1 fruit fly cellular context compared by ENCODE assay signal in genomic region chr3R:26724977-26725612, dm6.
TF ChIP-seq lines count a peak whose summit lies in the region.

CG6420 (minus strand) TSS chr3R:26725216.

TF ChIP-seq in whole organism, embryonic, 481 proteins besides CTCF, POLR2A, EP300 and RAD21 (continued from another document and continues in another):
- TF ChIP-seq Nf-YC (tag; optimal IDR thresholded peaks at IDR 0.05; lab: Kevin White, UChicago) (peak; percentile 65), CG2116 (GFP tag; optimal IDR thresholded peaks at IDR 0.05; lab: Kevin White, UChicago) (peak; percentile 29), CG8290 (GFP tag; optimal IDR thresholded peaks at IDR 0.05; lab: Kevin White, UChicago) (no peak), CG8290 (tag; optimal IDR thresholded peaks at IDR 0.05; lab: Kevin White, UChicago) (no peak), CG6254 (GFP tag; optimal IDR thresholded peaks at IDR 0.05; lab: Kevin White, UChicago) (no peak), CG4854 (GFP tag; optimal IDR thresholded peaks at IDR 0.05; lab: Kevin White, UChicago) (no peak), dan (GFP tag; IDR thresholded peaks at IDR 0.05; lab: Robert Waterston, UW) (no peak), so (GFP tag; IDR thresholded peaks at IDR 0.05; lab: Robert Waterston, UW) (no peak), CG15073 (GFP tag; optimal IDR thresholded peaks at IDR 0.05; lab: Kevin White, UChicago) (no peak), ase (GFP tag; IDR thresholded peaks at IDR 0.05; lab: Robert Waterston, UW) (no peak), Rx (GFP tag; IDR thresholded peaks at IDR 0.05; lab: Robert Waterston, UW) (no peak), CG15514 (GFP tag; optimal IDR thresholded peaks at IDR 0.05; lab: Kevin White, UChicago) (peak; percentile 18), ems (GFP tag; optimal IDR thresholded peaks at IDR 0.05; lab: Kevin White, UChicago) (no peak), CG14667 (GFP tag; IDR thresholded peaks at IDR 0.05; lab: Robert Waterston, UW) (no peak), CG10565 (GFP tag; optimal IDR thresholded peaks at IDR 0.05; lab: Kevin White, UChicago) (no peak), Hmx (GFP tag; optimal IDR thresholded peaks at IDR 0.05; lab: Kevin White, UChicago) (no peak), CG42726 (GFP tag; IDR thresholded peaks at IDR 0.05; lab: Robert Waterston, UW; ENCODE audit: partially characterized antibody) (peak; percentile 90), CG16813 (GFP tag; IDR thresholded peaks at IDR 0.05; lab: Robert Waterston, UW; ENCODE audit: partially characterized antibody) (peak; percentile 88), CG14710 (tag; optimal IDR thresholded peaks at IDR 0.05; lab: Kevin White, UChicago) (peak; percentile 41), CG7839 (tag; optimal IDR thresholded peaks at IDR 0.05; lab: Kevin White, UChicago) (no peak), Myb (GFP tag; optimal IDR thresholded peaks at IDR 0.05; lab: Kevin White, UChicago) (no peak), hth (optimal IDR thresholded peaks at IDR 0.05; lab: Kevin White, UChicago) (no peak), Pdp1 (GFP tag; optimal IDR thresholded peaks at IDR 0.05; lab: Kevin White, UChicago) (peak in 1 of 2 experiments; percentile 51), sr (GFP tag; IDR thresholded peaks at IDR 0.05; lab: Robert Waterston, UW) (no peak), crol (GFP tag; IDR thresholded peaks at IDR 0.05; lab: Robert Waterston, UW) (peak; percentile 61), Opbp (GFP tag; IDR thresholded peaks at IDR 0.05; lab: Robert Waterston, UW; ENCODE audit: partially characterized antibody) (peak; percentile 87), NFAT (GFP tag; IDR thresholded peaks at IDR 0.05; lab: Robert Waterston, UW) (no peak), maf-S (GFP tag; optimal IDR thresholded peaks at IDR 0.05; lab: Kevin White, UChicago) (no peak), HLH4C (GFP tag; IDR thresholded peaks at IDR 0.05; lab: Robert Waterston, UW; ENCODE audit: partially characterized antibody) (peak; percentile 79), CG33557 (GFP tag; optimal IDR thresholded peaks at IDR 0.05; lab: Kevin White, UChicago) (no peak), CG6689 (GFP tag; IDR thresholded peaks at IDR 0.05; lab: Robert Waterston, UW) (no peak), ato (GFP tag; IDR thresholded peaks at IDR 0.05; lab: Robert Waterston, UW; ENCODE audit: partially characterized antibody) (peak; percentile 73), CG3847 (GFP tag; IDR thresholded peaks at IDR 0.05; lab: Robert Waterston, UW) (peak; percentile 83), CG10462 (GFP tag; optimal IDR thresholded peaks at IDR 0.05; lab: Kevin White, UChicago) (no peak), fd96Cb (tag; optimal IDR thresholded peaks at IDR 0.05; lab: Kevin White, UChicago) (no peak), CG10274 (GFP tag; optimal IDR thresholded peaks at IDR 0.05; lab: Kevin White, UChicago) (no peak), Deaf1 (tag; optimal IDR thresholded peaks at IDR 0.05; lab: Kevin White, UChicago) (no peak), da (GFP tag; optimal IDR thresholded peaks at IDR 0.05; lab: Kevin White, UChicago) (no peak), Xbp1 (GFP tag; optimal IDR thresholded peaks at IDR 0.05; lab: Kevin White, UChicago) (no peak), CG12769 (tag; optimal IDR thresholded peaks at IDR 0.05; lab: Kevin White, UChicago) (no peak), CG5245 (GFP tag; optimal IDR thresholded peaks at IDR 0.05; lab: Kevin White, UChicago) (no peak), Ada2b (GFP tag; IDR thresholded peaks at IDR 0.05; lab: Robert Waterston, UW) (no peak), kni (GFP tag; optimal IDR thresholded peaks at IDR 0.05; lab: Kevin White, UChicago) (no peak), Optix (GFP tag; IDR thresholded peaks at IDR 0.05; lab: Robert Waterston, UW) (no peak), tin (GFP tag; optimal IDR thresholded peaks at IDR 0.05; lab: Kevin White, UChicago) (no peak), Antp (GFP tag; optimal IDR thresholded peaks at IDR 0.05; lab: Kevin White, UChicago) (no peak), Sry-δ (GFP tag; optimal IDR thresholded peaks at IDR 0.05; lab: Kevin White, UChicago) (peak; percentile 89), sens (GFP tag; lab: Kevin White, UChicago) (peak; percentile 72), CG17912 (GFP tag; optimal IDR thresholded peaks at IDR 0.05; lab: Kevin White, UChicago) (no peak), hkb (optimal IDR thresholded peaks at IDR 0.05; lab: Kevin White, UChicago) (peak; percentile 83), hkb (GFP tag; IDR thresholded peaks at IDR 0.05; lab: Robert Waterston, UW) (no peak), nmo (GFP tag; optimal IDR thresholded peaks at IDR 0.05; lab: Kevin White, UChicago) (peak; percentile 73), CG18764 (GFP tag; optimal IDR thresholded peaks at IDR 0.05; lab: Kevin White, UChicago) (no peak), chinmo (GFP tag; IDR thresholded peaks at IDR 0.05; lab: Robert Waterston, UW; ENCODE audit: partially characterized antibody) (peak; percentile 74; the same call in 3 of the 4 replicates), Dp (GFP tag; optimal IDR thresholded peaks at IDR 0.05; lab: Kevin White, UChicago) (peak; percentile 87), Hr3 (GFP tag; optimal IDR thresholded peaks at IDR 0.05; lab: Kevin White, UChicago) (no peak), CG13296 (GFP tag; optimal IDR thresholded peaks at IDR 0.05; lab: Kevin White, UChicago) (no peak), pnt (GFP tag; optimal IDR thresholded peaks at IDR 0.05; lab: Kevin White, UChicago) (no peak), chm (GFP tag; IDR thresholded peaks at IDR 0.05; lab: Robert Waterston, UW) (no peak), fru (optimal IDR thresholded peaks at IDR 0.05; lab: Kevin White, UChicago) (no peak), Lhr (GFP tag; optimal IDR thresholded peaks at IDR 0.05; lab: Kevin White, UChicago) (peak; percentile 62), CG16815 (GFP tag; optimal IDR thresholded peaks at IDR 0.05; lab: Kevin White, UChicago) (no peak), mam (GFP tag; optimal IDR thresholded peaks at IDR 0.05; lab: Kevin White, UChicago) (peak; percentile 4), CG15269 (tag; optimal IDR thresholded peaks at IDR 0.05; lab: Kevin White, UChicago) (no peak), repo (GFP tag; optimal IDR thresholded peaks at IDR 0.05; lab: Kevin White, UChicago) (no peak), tna (GFP tag; IDR thresholded peaks at IDR 0.05; lab: Robert Waterston, UW; ENCODE audit: partially characterized antibody) (peak; percentile 68), Stat92E (GFP tag; optimal IDR thresholded peaks at IDR 0.05; lab: Kevin White, UChicago) (peak in 1 of 3 experiments; percentile 32), ERR (GFP tag; optimal IDR thresholded peaks at IDR 0.05; lab: Kevin White, UChicago) (no peak), row (GFP tag; IDR thresholded peaks at IDR 0.05; lab: Robert Waterston, UW) (peak; percentile 54; the same call in 1 of the 3 replicates), Abd-B (GFP tag; optimal IDR thresholded peaks at IDR 0.05; lab: Kevin White, UChicago) (peak; percentile 37), Dref (GFP tag; IDR thresholded peaks at IDR 0.05; lab: Robert Waterston, UW) (peak; percentile 70), stwl (tag; optimal IDR thresholded peaks at IDR 0.05; lab: Kevin White, UChicago) (peak; percentile 46), MTF-1 (GFP tag; optimal IDR thresholded peaks at IDR 0.05; lab: Kevin White, UChicago; ENCODE audit: borderline replicate concordance) (no peak), CG2120 (GFP tag; optimal IDR thresholded peaks at IDR 0.05; lab: Kevin White, UChicago) (no peak), gcm (GFP tag; optimal IDR thresholded peaks at IDR 0.05; lab: Kevin White, UChicago) (no peak), vnd (GFP tag; IDR thresholded peaks at IDR 0.05; lab: Robert Waterston, UW; ENCODE audit: partially characterized antibody) (peak; percentile 76), vfl (GFP tag; optimal IDR thresholded peaks at IDR 0.05; lab: Kevin White, UChicago) (no peak), CG17328 (GFP tag; IDR thresholded peaks at IDR 0.05; lab: Robert Waterston, UW) (no peak), CG11723 (GFP tag; optimal IDR thresholded peaks at IDR 0.05; lab: Kevin White, UChicago) (no peak), unc-4 (GFP tag; IDR thresholded peaks at IDR 0.05; lab: Robert Waterston, UW; ENCODE audit: partially characterized antibody) (peak; percentile 89), nerfin-1 (tag; optimal IDR thresholded peaks at IDR 0.05; lab: Kevin White, UChicago) (no peak), insv (GFP tag; optimal IDR thresholded peaks at IDR 0.05; lab: Kevin White, UChicago) (peak in 1 of 2 experiments; percentile 81), cg (GFP tag; optimal IDR thresholded peaks at IDR 0.05; lab: Kevin White, UChicago) (no peak), CG9437 (GFP tag; optimal IDR thresholded peaks at IDR 0.05; lab: Kevin White, UChicago) (no peak), jigr1 (GFP tag; IDR thresholded peaks at IDR 0.05; lab: Robert Waterston, UW) (no peak), CG9797 (GFP tag; optimal IDR thresholded peaks at IDR 0.05; lab: Kevin White, UChicago) (peak; percentile 55), CG11247 (GFP tag; IDR thresholded peaks at IDR 0.05; lab: Robert Waterston, UW) (no peak), caup (GFP tag; optimal IDR thresholded peaks at IDR 0.05; lab: Kevin White, UChicago; ENCODE audit: severe bottlenecking) (no peak), tx (GFP tag; optimal IDR thresholded peaks at IDR 0.05; lab: Kevin White, UChicago) (no peak), lbe (GFP tag; optimal IDR thresholded peaks at IDR 0.05; lab: Kevin White, UChicago) (no peak), CG12391 (tag; optimal IDR thresholded peaks at IDR 0.05; lab: Kevin White, UChicago) (peak; percentile 9), Dad (GFP tag; optimal IDR thresholded peaks at IDR 0.05; lab: Kevin White, UChicago) (peak; percentile 16), HmgD (GFP tag; optimal IDR thresholded peaks at IDR 0.05; lab: Kevin White, UChicago) (no peak), mld (GFP tag; IDR thresholded peaks at IDR 0.05; lab: Robert Waterston, UW; ENCODE audit: partially characterized antibody) (0 out of 3 replicates have a peak, but pooled peaks have one; percentile 16), CG17802 (tag; optimal IDR thresholded peaks at IDR 0.05; lab: Kevin White, UChicago) (no peak), CG8089 (GFP tag; optimal IDR thresholded peaks at IDR 0.05; lab: Kevin White, UChicago) (no peak), btn (GFP tag; optimal IDR thresholded peaks at IDR 0.05; lab: Kevin White, UChicago) (no peak), CG11085 (GFP tag; IDR thresholded peaks at IDR 0.05; lab: Robert Waterston, UW) (no peak), Bgb (GFP tag; IDR thresholded peaks at IDR 0.05; lab: Robert Waterston, UW; ENCODE audit: partially characterized antibody) (peak; percentile 92), CG14441 (GFP tag; IDR thresholded peaks at IDR 0.05; lab: Robert Waterston, UW) (no peak), CG34376 (GFP tag; optimal IDR thresholded peaks at IDR 0.05; lab: Kevin White, UChicago) (no peak), sd (tag; optimal IDR thresholded peaks at IDR 0.05; lab: Kevin White, UChicago) (no peak), bbx (GFP tag; IDR thresholded peaks at IDR 0.05; lab: Robert Waterston, UW; ENCODE audit: partially characterized antibody) (peak; percentile 88), CG7271 (tag; optimal IDR thresholded peaks at IDR 0.05; lab: Kevin White, UChicago) (no peak), CG7745 (tag; optimal IDR thresholded peaks at IDR 0.05; lab: Kevin White, UChicago) (peak; percentile 49), BEAF-32 (GFP tag; optimal IDR thresholded peaks at IDR 0.05; lab: Kevin White, UChicago) (peak; percentile 84), org-1 (GFP tag; optimal IDR thresholded peaks at IDR 0.05; lab: Kevin White, UChicago) (no peak), Elba2 (GFP tag; optimal IDR thresholded peaks at IDR 0.05; lab: Kevin White, UChicago) (peak; percentile 84), CG3726 (GFP tag; IDR thresholded peaks at IDR 0.05; lab: Robert Waterston, UW) (no peak), Doc3 (GFP tag; IDR thresholded peaks at IDR 0.05; lab: Robert Waterston, UW; ENCODE audit: partially characterized antibody) (peak; percentile 84), lov (optimal IDR thresholded peaks at IDR 0.05; lab: Kevin White, UChicago) (no peak), lov (GFP tag; IDR thresholded peaks at IDR 0.05; lab: Robert Waterston, UW) (no peak), CG13287 (GFP tag; IDR thresholded peaks at IDR 0.05; lab: Robert Waterston, UW; ENCODE audit: partially characterized antibody) (peak; percentile 90), CG12236 (GFP tag; optimal IDR thresholded peaks at IDR 0.05; lab: Kevin White, UChicago) (no peak), sima (GFP tag; optimal IDR thresholded peaks at IDR 0.05; lab: Kevin White, UChicago) (no peak), CG4617 (GFP tag; optimal IDR thresholded peaks at IDR 0.05; lab: Kevin White, UChicago; ENCODE audit: borderline replicate concordance) (peak; percentile 78), ash1 (GFP tag; optimal IDR thresholded peaks at IDR 0.05; lab: Kevin White, UChicago) (no peak), peb (GFP tag; IDR thresholded peaks at IDR 0.05; lab: Robert Waterston, UW) (no peak), Ets97D (GFP tag; optimal IDR thresholded peaks at IDR 0.05; lab: Kevin White, UChicago) (peak; percentile 69), klu (GFP tag; IDR thresholded peaks at IDR 0.05; lab: Robert Waterston, UW) (no peak), CG1233 (GFP tag; optimal IDR thresholded peaks at IDR 0.05; lab: Kevin White, UChicago) (no peak), CG7963 (GFP tag; IDR thresholded peaks at IDR 0.05; lab: Robert Waterston, UW; ENCODE audit: partially characterized antibody) (peak; percentile 66; the same call in 2 of the 3 replicates), Hr51 (GFP tag; optimal IDR thresholded peaks at IDR 0.05; lab: Kevin White, UChicago) (no peak), tap (tag; optimal IDR thresholded peaks at IDR 0.05; lab: Kevin White, UChicago) (no peak), Spps (tag; optimal IDR thresholded peaks at IDR 0.05; lab: Kevin White, UChicago) (no peak), Hand (GFP tag; optimal IDR thresholded peaks at IDR 0.05; lab: Kevin White, UChicago) (no peak), MESR4 (GFP tag; optimal IDR thresholded peaks at IDR 0.05; lab: Kevin White, UChicago) (peak; percentile 91), CG34224 (GFP tag; IDR thresholded peaks at IDR 0.05; lab: Robert Waterston, UW; ENCODE audit: partially characterized antibody) (peak; percentile 83), GATAe (GFP tag; conservative IDR thresholded peaks at IDR 0.05; lab: Robert Waterston, UW) (no peak), Atf-2 (GFP tag; optimal IDR thresholded peaks at IDR 0.05; lab: Kevin White, UChicago) (no peak), Hr78 (GFP tag; optimal IDR thresholded peaks at IDR 0.05; lab: Kevin White, UChicago) (no peak), gfzf (GFP tag; optimal IDR thresholded peaks at IDR 0.05; lab: Kevin White, UChicago) (peak; percentile 82), stc (GFP tag; IDR thresholded peaks at IDR 0.05; lab: Robert Waterston, UW) (no peak), E2f2 (GFP tag; IDR thresholded peaks at IDR 0.05; lab: Robert Waterston, UW) (peak; percentile 98)
